Worm (Caenorhabditis elegans) whole organism, mixed stage, embryonic: ENCODE results near the gene ZK616.8.

Source experiments
- M03D4.4 ChIP-seq: sonication (generic microtip); optimal IDR thresholded peaks from 2 replicates; lab custom pipeline; 2017; ENCODE audit warnings: mild to moderate bottlenecking, missing genetic modification characterization, missing compliant biosample characterization
- bed-3 ChIP-seq: fragments of 200-800 bp; sonication (Bioruptor generic); optimal IDR thresholded peaks from 3 replicates; lab custom pipeline; 2018; ENCODE audit warnings: mild to moderate bottlenecking, missing genetic modification characterization, moderate library complexity, missing compliant biosample characterization
- blmp-1 ChIP-seq: fragments of 150-350 bp; optimal IDR thresholded peaks from 2 replicates; lab custom pipeline; 2014; ENCODE audit warnings: missing biosample characterization, missing genetic modification characterization
- ceh-83 ChIP-seq: fragments of 200-800 bp; sonication (Bioruptor generic); optimal IDR thresholded peaks from 2 replicates; lab custom pipeline; 2018; ENCODE audit warnings: mild to moderate bottlenecking, missing genetic modification characterization, missing compliant biosample characterization
- ces-1 ChIP-seq: fragments of 150-350 bp; optimal IDR thresholded peaks from 2 replicates; lab custom pipeline; 2014; ENCODE audit warnings: missing biosample characterization, missing genetic modification reagents, missing genetic modification characterization
- cnd-1 ChIP-seq: fragments of 200-800 bp; sonication (Bioruptor generic); optimal IDR thresholded peaks from 2 replicates; lab custom pipeline; 2018; ENCODE audit warnings: mild to moderate bottlenecking, missing genetic modification characterization, missing compliant biosample characterization
- drap-1 ChIP-seq: fragments of 200-800 bp; sonication (Bioruptor generic); optimal IDR thresholded peaks from 3 replicates; lab custom pipeline; 2018; ENCODE audit warnings: mild to moderate bottlenecking, missing genetic modification characterization, missing compliant biosample characterization
- elt-1 ChIP-seq: sonication (generic microtip); optimal IDR thresholded peaks from 2 replicates; lab custom pipeline; 2017; ENCODE audit warnings: missing genetic modification characterization, mild to moderate bottlenecking, missing compliant biosample characterization, antibody characterized with exemption, moderate library complexity, borderline replicate concordance; ENCODE audit not compliant: insufficient read depth
- elt-3 ChIP-seq: fragments of 150-350 bp; optimal IDR thresholded peaks from 2 replicates; lab custom pipeline; 2014; ENCODE audit warnings: missing biosample characterization, missing genetic modification characterization
- ham-2 ChIP-seq: fragments of 200-800 bp; sonication (Bioruptor generic); optimal IDR thresholded peaks from 2 replicates; lab custom pipeline; 2018; ENCODE audit warnings: mild to moderate bottlenecking, missing genetic modification characterization, missing compliant biosample characterization
- hlh-1 ChIP-seq: fragments of 150-350 bp; optimal IDR thresholded peaks from 2 replicates; lab custom pipeline; 2014; ENCODE audit warnings: missing biosample characterization, missing genetic modification reagents, missing genetic modification characterization
- lin-13 ChIP-seq: fragments of 150-350 bp; optimal IDR thresholded peaks from 2 replicates; lab custom pipeline; 2014; ENCODE audit warnings: missing biosample characterization, missing genetic modification characterization
- mab-5 ChIP-seq: fragments of 150-350 bp; optimal IDR thresholded peaks from 2 replicates; lab custom pipeline; 2014; ENCODE audit warnings: missing biosample characterization, missing genetic modification characterization
- mep-1 ChIP-seq: fragments of 150-350 bp; optimal IDR thresholded peaks from 2 replicates; lab custom pipeline; 2017; ENCODE audit warnings: missing biosample characterization, missing genetic modification reagents, missing genetic modification characterization, inconsistent platforms
- mls-2 ChIP-seq: sonication (generic microtip); optimal IDR thresholded peaks from 2 replicates; lab custom pipeline; 2016; ENCODE audit warnings: mild to moderate bottlenecking, missing genetic modification characterization, moderate library complexity, missing compliant biosample characterization
- nhr-12 ChIP-seq: fragments of 150-350 bp; optimal IDR thresholded peaks from 2 replicates; lab custom pipeline; 2014; ENCODE audit warnings: missing biosample characterization, missing genetic modification characterization
- nhr-2 ChIP-seq: fragments of 150-350 bp; optimal IDR thresholded peaks from 2 replicates; lab custom pipeline; 2014; ENCODE audit warnings: missing biosample characterization, missing genetic modification characterization
- nhr-237 ChIP-seq: fragments of 150-350 bp; optimal IDR thresholded peaks from 2 replicates; lab custom pipeline; 2014; ENCODE audit warnings: missing biosample characterization, missing genetic modification characterization
- nhr-28 ChIP-seq: fragments of 150-350 bp; optimal IDR thresholded peaks from 2 replicates; lab custom pipeline; 2014; ENCODE audit warnings: missing biosample characterization, missing genetic modification characterization
- nhr-76 ChIP-seq: sonication (generic microtip); optimal IDR thresholded peaks from 2 replicates; lab custom pipeline; 2017; ENCODE audit warnings: missing biosample characterization, missing genetic modification characterization
- pha-4 ChIP-seq: fragments of 150-350 bp; optimal IDR thresholded peaks from 2 replicates; lab custom pipeline; 2018; ENCODE audit warnings: missing biosample characterization, missing genetic modification reagents, missing genetic modification characterization
- sem-2 ChIP-seq: fragments of 200-800 bp; sonication (Bioruptor generic); optimal IDR thresholded peaks from 2 replicates; lab custom pipeline; 2018; ENCODE audit warnings: mild to moderate bottlenecking, missing genetic modification characterization, missing compliant biosample characterization
- snpc-4 ChIP-seq: fragments of 150-350 bp; optimal IDR thresholded peaks from 2 replicates; lab custom pipeline; 2014; ENCODE audit warnings: missing biosample characterization, missing genetic modification characterization
- sptf-1 ChIP-seq: sonication (generic microtip); optimal IDR thresholded peaks from 2 replicates; lab custom pipeline; 2017; ENCODE audit warnings: mild to moderate bottlenecking, missing genetic modification characterization, moderate library complexity, missing compliant biosample characterization
- tbx-8 ChIP-seq: fragments of 200-800 bp; sonication (Bioruptor generic); optimal IDR thresholded peaks from 2 replicates; lab custom pipeline; 2018; ENCODE audit warnings: mild to moderate bottlenecking, missing genetic modification characterization, moderate library complexity, missing compliant biosample characterization
- unc-120 ChIP-seq: sonication (generic microtip); optimal IDR thresholded peaks from 2 replicates; lab custom pipeline; 2017; ENCODE audit warnings: missing genetic modification characterization, missing compliant biosample characterization; ENCODE audit not compliant: poor library complexity, severe bottlenecking
- unc-39 ChIP-seq: fragments of 150-350 bp; optimal IDR thresholded peaks from 2 replicates; lab custom pipeline; 2014; ENCODE audit warnings: missing biosample characterization, missing genetic modification characterization
- unc-62 ChIP-seq: fragments of 150-350 bp; optimal IDR thresholded peaks from 2 replicates; lab custom pipeline; 2014; ENCODE audit warnings: missing biosample characterization, missing genetic modification reagents, missing genetic modification characterization
- zip-8 ChIP-seq: fragments of 150-350 bp; optimal IDR thresholded peaks from 2 replicates; lab custom pipeline; 2014; ENCODE audit warnings: missing biosample characterization, missing genetic modification characterization
- ztf-11 ChIP-seq: fragments of 150-350 bp; optimal IDR thresholded peaks from 2 replicates; lab custom pipeline; 2014; ENCODE audit warnings: missing biosample characterization, missing genetic modification characterization

The ZK616.8 gene

DNA sequence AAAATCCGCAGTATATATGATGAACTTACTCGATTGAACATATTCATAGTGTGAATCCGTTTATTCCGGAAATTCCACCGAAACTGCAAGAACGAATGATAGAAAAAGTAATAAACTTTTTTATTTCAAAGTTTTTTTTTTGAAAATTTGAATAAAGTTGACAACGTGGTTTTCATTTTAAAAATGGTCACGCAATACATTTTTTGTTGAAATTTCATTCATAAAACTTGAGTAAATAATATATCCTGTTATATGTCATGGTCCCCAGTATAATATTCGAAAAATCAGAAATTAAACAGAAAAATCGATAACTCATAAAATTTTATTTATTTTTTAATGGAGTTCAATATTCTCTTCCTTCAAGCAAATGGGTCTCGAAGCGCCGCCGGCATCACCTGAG is 873 bp downstream of the ZK616.8 start, which contains the start of gene ZK616.65:
TSS of gene ZK616.65 (minus strand) at position 101 of the 400 bp plus-strand sequence.
- no peak for TF ChIP-seq nhr-237 (tag; lab: Kevin White, UChicago)
- no peak for TF ChIP-seq hlh-1
- TF ChIP-seq lin-13 (tag; lab: Kevin White, UChicago), result no peak
- TF ChIP-seq tbx-8 (GFP tag; lab: Kevin White, UChicago), result no peak
- no peak for TF ChIP-seq pha-4 (tag; lab: Kevin White, UChicago)
- TF ChIP-seq sem-2 (GFP tag; lab: Kevin White, UChicago), result no peak
- TF ChIP-seq ztf-11 (tag; lab: Kevin White, UChicago), result no peak
- TF ChIP-seq nhr-2, result no peak
- TF ChIP-seq M03D4.4, result no peak
- no peak for TF ChIP-seq drap-1 (GFP tag; lab: Kevin White, UChicago)
- TF ChIP-seq mep-1 (tag; lab: Kevin White, UChicago), result no peak
- TF ChIP-seq mab-5, result no peak
- no peak for TF ChIP-seq zip-8 (tag; lab: Kevin White, UChicago)
- no peak for TF ChIP-seq unc-39 (tag; lab: Kevin White, UChicago)
- no peak for TF ChIP-seq ces-1 (GFP tag; lab: Kevin White, UChicago)
- TF ChIP-seq unc-120 (tag; lab: Kevin White, UChicago), result no peak
- no peak for TF ChIP-seq mls-2 (tag; lab: Kevin White, UChicago)

DNA sequence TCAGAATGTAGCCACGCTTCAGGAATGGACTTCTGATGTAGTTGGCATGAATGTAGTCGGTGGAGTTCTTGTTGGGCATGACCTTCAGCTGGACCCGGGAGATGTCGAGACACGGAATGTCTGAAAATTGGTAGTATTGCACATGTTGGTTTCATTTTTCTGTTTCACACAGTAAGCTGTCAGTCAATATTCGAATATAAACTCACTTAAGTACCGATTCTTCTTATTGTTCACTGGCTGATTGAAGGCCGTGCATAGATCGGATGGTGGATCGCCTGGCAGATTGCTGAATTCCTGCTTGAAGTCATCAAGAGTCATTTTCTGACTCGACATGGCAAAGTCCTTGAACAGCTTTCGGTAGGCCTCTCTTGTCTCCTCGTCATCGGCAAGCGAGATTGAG is 2.9 kb downstream of the ZK616.8 start:
- no peak for TF ChIP-seq mab-5

DNA sequence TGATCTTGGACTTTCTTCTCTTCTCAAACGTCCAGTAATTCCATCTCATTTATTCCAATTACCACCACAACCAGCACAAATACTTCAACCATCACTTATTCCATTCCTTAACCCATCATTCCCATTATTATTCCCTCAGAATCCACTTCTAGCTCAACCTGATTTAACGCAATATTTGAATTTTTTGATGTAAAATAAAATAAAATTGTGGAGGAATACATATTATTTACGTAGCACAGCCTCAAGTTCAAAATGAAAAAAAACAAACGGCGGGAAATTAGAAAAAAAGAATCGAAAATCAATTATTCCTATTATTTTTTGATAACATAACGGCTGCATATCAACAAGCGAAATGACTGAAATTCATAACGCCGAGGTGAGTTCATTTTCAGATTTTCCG is 6.6 kb downstream of the ZK616.8 start, which contains the start of gene ZK616.61:
TSS of gene ZK616.61 (plus strand) at position 301 of the 400 bp plus-strand sequence.
- TF ChIP-seq pha-4 (tag; lab: Kevin White, UChicago) (no peak), unc-39 (tag; lab: Kevin White, UChicago) (no peak), M03D4.4 (no peak), mab-5 (no peak), cnd-1 (no peak), mep-1 (tag; lab: Kevin White, UChicago) (no peak), nhr-76 (tag; lab: Kevin White, UChicago) (no peak), unc-120 (tag; lab: Kevin White, UChicago) (no peak), elt-1 (tag; lab: Kevin White, UChicago) (no peak), lin-13 (tag; lab: Kevin White, UChicago) (no peak), nhr-2 (no peak), ceh-83 (GFP tag; lab: Kevin White, UChicago) (no peak), sptf-1 (tag; lab: Kevin White, UChicago) (no peak), bed-3 (GFP tag; lab: Kevin White, UChicago) (no peak), ces-1 (GFP tag; lab: Kevin White, UChicago) (no peak), nhr-237 (tag; lab: Kevin White, UChicago) (no peak), drap-1 (GFP tag; lab: Kevin White, UChicago) (no peak), nhr-28 (tag; lab: Kevin White, UChicago) (no peak), zip-8 (tag; lab: Kevin White, UChicago) (no peak)

DNA sequence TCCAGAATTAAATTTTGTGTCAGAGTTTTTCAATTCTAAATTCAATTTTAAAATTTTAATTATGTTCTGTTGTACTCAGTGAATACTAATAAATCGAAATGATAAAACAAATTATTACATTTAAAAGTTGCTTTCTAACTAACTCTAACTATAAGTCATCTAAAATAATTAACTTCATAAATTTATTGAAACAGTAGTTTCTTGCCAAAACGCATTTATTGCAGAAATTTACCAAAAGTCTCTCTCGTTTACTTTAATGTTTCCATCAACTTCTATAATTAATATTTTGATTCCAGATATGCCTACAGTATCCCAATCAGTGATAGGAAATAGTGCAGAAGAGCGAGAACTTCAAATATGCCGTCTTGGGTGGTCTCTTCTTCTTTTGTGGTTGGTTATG is 11.4 kb downstream of the ZK616.8 start, which contains the start of gene ZK616.1:
TSS of gene ZK616.1 (plus strand) at position 301 of the 400 bp plus-strand sequence.
- no peak for TF ChIP-seq nhr-2
- TF ChIP-seq lin-13 (tag; lab: Kevin White, UChicago), result no peak
- no peak for TF ChIP-seq blmp-1 (tag; lab: Kevin White, UChicago)
- TF ChIP-seq nhr-12 (tag; lab: Kevin White, UChicago), result no peak
- no peak for TF ChIP-seq snpc-4 (tag; lab: Kevin White, UChicago)
- no peak for TF ChIP-seq ces-1 (GFP tag; lab: Kevin White, UChicago)
- TF ChIP-seq elt-3 (tag; lab: Kevin White, UChicago), result no peak
- no peak for TF ChIP-seq hlh-1
- TF ChIP-seq unc-62, result no peak
- no peak for TF ChIP-seq mls-2 (tag; lab: Kevin White, UChicago)

DNA sequence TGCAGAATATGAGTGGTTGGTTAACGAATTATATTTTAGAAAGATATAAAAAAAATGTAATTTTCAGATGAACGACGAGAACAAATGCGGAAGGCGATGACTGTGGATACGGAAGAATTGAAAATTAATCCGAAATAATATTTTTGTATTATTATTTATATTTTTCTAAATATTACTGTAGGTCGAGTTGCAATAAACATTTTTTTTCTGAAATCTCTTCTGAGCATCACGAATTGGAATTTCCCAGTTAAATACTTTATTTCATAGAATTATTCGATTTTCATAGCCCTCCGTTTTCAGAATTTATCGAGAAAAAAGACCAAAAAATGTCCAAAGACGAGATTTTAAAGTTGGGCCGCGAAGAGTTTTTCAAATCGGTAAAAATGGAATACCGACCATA is 14.5 kb downstream of the ZK616.8 start, which contains the start of gene ZK616.2:
TSS of gene ZK616.2 (plus strand) at position 301 of the 400 bp plus-strand sequence.
- no peak for TF ChIP-seq nhr-76 (tag; lab: Kevin White, UChicago)
- no peak for TF ChIP-seq nhr-28 (tag; lab: Kevin White, UChicago)
- no peak for TF ChIP-seq tbx-8 (GFP tag; lab: Kevin White, UChicago)
- no peak for TF ChIP-seq mep-1 (tag; lab: Kevin White, UChicago)
- no peak for TF ChIP-seq snpc-4 (tag; lab: Kevin White, UChicago)
- TF ChIP-seq ham-2 (GFP tag; lab: Kevin White, UChicago), result no peak
- no peak for TF ChIP-seq pha-4 (tag; lab: Kevin White, UChicago)
- TF ChIP-seq ztf-11 (tag; lab: Kevin White, UChicago), result no peak
